Worm (Caenorhabditis elegans): Measurements from ENCODE around the gene Y39A3A.4.

Gene Y39A3A.4

DNA sequence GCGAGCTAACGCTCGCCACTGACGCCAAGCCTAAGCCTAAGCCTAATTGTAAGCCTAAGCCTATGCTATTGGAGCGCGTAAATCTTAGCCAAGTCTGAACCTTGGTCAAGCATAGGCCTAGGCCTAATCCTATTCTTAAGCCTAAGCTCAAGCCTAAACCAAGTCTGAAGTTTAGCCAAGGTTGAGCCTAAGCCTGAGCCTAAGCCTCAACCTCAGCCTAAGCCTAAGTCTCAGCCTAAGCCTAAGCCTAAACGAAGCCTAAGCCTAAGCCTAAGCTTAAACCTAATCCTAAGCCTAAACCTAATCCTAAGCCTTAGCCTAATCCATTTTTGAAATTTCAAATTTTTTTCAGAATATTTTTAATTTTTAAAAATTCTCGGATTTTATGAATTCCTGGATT, 16.3 kb downstream of the Y39A3A.4 start:
- TF ChIP-seq Y5F2A.4 (GFP tag; optimal IDR thresholded peaks at IDR 0.05), result no peak

DNA sequence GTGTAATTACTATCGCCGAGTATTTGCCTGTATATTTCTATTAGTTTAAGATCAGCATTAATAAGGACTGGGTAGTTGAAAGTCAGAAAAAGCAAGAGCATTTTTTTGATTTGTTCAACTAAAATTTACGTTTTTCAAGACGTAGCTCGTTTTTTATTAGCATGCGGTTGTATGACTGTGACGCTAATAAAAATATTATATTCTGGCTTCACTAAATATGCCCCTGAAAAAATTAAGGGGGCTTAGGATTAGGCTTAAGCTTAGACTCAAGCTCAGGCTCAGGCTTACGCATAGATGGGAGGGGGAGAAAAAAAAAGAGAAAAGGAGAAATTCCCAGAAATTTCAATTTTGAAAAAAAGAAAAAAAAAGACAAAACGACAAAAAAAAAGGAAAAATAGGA, 18.8 kb downstream of the Y39A3A.4 start, which contains the start of gene Y39A3A.2:
TSS of gene Y39A3A.2 (minus strand) at position 101 of the 400 bp plus-strand sequence.
- no peak for TF ChIP-seq T26A8.4 (GFP tag; IDR thresholded peaks at IDR 0.05)
- no peak for TF ChIP-seq aly-2 (tag; optimal IDR thresholded peaks at IDR 0.05)
- no peak for TF ChIP-seq nhr-28 (tag; optimal IDR thresholded peaks at IDR 0.05)
- no peak for TF ChIP-seq ceh-44 (GFP tag; IDR thresholded peaks at IDR 0.05)
- no peak for TF ChIP-seq dpl-1 (GFP tag; optimal IDR thresholded peaks at IDR 0.05)
- no peak for TF ChIP-seq nhr-77 (tag; optimal IDR thresholded peaks at IDR 0.05)
- no peak for TF ChIP-seq arid-1 (GFP tag; conservative IDR thresholded peaks at IDR 0.05)
- no peak for TF ChIP-seq daf-8 (GFP tag; IDR thresholded peaks at IDR 0.05)
- TF ChIP-seq ztf-11 (tag; optimal IDR thresholded peaks at IDR 0.05), result no peak

DNA sequence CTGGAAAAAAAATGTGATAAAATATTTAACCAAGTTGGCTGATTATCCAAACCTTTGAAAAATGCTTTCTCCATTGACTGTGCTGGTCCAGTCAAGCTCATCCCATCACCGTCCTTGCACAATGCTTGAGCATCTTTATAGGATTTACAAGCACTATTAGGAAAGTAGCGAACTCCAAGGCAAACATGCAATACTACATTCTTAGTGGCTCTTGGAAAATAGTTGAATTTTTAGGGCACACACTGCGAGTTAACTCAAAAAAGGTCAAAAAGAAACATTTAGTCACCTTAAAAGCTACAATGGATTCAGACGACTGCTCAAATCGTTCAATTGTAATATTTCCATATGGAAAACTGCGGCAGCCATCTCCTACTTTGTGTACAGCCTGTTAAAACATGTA, 22.3 kb downstream of the Y39A3A.4 start, which contains the start of gene M01E10.3:
TSS of gene M01E10.3 (minus strand) at position 101 of the 400 bp plus-strand sequence.
- TF ChIP-seq arid-1 (GFP tag; conservative IDR thresholded peaks at IDR 0.05) (no peak), R02D3.7 (tag; optimal IDR thresholded peaks at IDR 0.05) (no peak), ctbp-1 (GFP tag; IDR thresholded peaks at IDR 0.05) (no peak)

DNA sequence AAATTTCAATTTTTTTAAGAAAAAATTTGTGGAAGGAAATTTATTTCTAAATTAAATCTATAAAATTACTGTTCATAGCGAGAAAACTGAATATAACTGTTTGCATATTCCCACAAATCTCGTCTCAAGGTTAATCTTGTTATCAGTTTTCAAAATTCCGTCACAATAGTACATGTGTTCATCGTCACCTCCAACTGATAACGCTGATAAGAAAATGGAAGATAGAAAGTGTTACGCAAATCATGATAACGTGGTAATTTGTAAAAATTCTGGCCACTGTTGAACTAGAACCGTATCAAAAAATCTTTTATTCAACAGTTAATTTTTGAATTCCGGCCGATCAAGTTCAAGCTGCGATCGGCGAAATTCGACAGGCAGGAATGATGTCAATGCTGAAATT, 23.0 kb downstream of the Y39A3A.4 start:
- TF ChIP-seq dmd-9 (GFP tag; IDR thresholded peaks at IDR 0.05), result no peak
- no peak for TF ChIP-seq ces-1 (GFP tag; optimal IDR thresholded peaks at IDR 0.05)
- peak; percentile 94 for TF ChIP-seq pqm-1 (tag; optimal IDR thresholded peaks at IDR 0.05)
- peak; percentile 22; the same call in 1 of the 2 replicates for TF ChIP-seq dmd-6 (GFP tag; IDR thresholded peaks at IDR 0.05)
- no peak for TF ChIP-seq mep-1 (tag; optimal IDR thresholded peaks at IDR 0.05)
- TF ChIP-seq nhr-77 (tag; optimal IDR thresholded peaks at IDR 0.05), result no peak
- no peak for TF ChIP-seq unc-39 (tag; optimal IDR thresholded peaks at IDR 0.05)
- TF ChIP-seq lin-1 (GFP tag; IDR thresholded peaks at IDR 0.05), result no peak
- TF ChIP-seq ztf-7 (tag; optimal IDR thresholded peaks at IDR 0.05), result no peak
- no peak for TF ChIP-seq dve-1 (tag; optimal IDR thresholded peaks at IDR 0.05; ENCODE audit: insufficient read depth)
- peak; percentile 71 for TF ChIP-seq nhr-28 (tag; optimal IDR thresholded peaks at IDR 0.05)
- peak; percentile 21 for TF ChIP-seq mxl-3 (GFP tag; optimal IDR thresholded peaks at IDR 0.05)

DNA sequence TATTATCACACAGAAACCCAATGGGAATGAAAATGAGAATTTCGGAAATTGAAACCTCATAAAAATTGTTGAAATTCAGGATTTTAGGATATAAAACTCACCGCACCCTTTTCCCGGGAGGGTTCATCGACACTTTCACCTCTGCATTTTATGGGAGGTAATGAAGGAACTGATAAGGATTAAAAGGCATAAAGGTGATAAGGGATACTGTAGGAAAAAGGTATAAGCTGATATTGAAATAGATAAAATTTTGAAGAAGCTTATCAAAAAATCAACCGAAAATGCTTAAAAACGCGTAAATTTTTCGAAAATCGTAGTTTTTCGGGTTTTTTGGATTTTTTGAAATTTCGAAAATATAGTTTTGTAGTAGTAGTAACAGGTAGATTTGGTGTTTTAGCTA, 25.9 kb downstream of the Y39A3A.4 start:
- TF ChIP-seq pqm-1 (tag; optimal IDR thresholded peaks at IDR 0.05) (peak; percentile 18), rbr-2 (tag; optimal IDR thresholded peaks at IDR 0.05) (no peak)

DNA sequence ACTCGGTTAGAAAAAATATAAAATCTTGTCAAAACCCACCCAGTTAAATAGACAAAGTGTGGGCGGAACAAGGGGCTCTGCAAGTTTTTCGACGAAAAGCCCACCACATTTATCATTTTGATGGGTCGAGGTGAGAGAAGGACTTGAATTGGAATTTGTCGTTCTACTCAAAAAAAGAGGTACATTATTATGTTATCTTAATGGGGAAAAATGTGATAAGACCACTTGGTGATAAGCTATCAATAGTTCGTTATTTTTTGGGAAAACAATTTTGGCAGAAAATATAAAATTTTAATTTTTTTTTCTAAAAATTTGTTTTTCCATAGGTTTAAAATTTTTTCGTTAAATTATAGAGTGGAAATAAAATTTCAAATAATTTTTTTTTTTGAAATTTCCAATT, 26.6 kb downstream of the Y39A3A.4 start:
- TF ChIP-seq tag-97 (GFP tag; IDR thresholded peaks at IDR 0.05) (no peak), gei-8 (GFP tag; optimal IDR thresholded peaks at IDR 0.05) (no peak), nhr-28 (tag; optimal IDR thresholded peaks at IDR 0.05) (peak; percentile 11), unc-62 (GFP tag; optimal IDR thresholded peaks at IDR 0.05 in 1 of 2) (peak in 1 of 2 experiments; percentile 80), unc-62 (tag; optimal IDR thresholded peaks at IDR 0.05) (no peak), pqm-1 (tag; optimal IDR thresholded peaks at IDR 0.05) (peak; percentile 6), ctbp-1 (GFP tag; IDR thresholded peaks at IDR 0.05) (no peak)

DNA sequence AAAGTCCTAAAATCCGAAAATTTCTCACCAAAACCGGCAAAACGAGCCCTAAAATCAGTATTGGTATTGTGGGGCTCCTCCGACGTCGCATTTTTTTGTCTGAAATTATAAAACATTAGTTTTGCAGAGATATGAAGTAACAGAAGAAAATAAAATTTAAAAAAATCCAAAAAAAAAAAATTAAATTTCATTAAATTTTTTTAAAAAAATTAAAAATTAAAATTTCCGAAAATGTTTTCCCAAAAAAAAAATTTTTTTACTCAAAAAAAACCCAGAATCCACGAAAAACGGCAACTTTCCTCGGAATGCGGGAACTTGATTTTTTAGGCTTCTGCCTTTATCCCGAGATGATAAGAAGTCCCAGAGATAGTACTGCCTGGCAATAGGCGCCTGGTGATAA, 28.5 kb downstream of the Y39A3A.4 start, which contains the start of gene dpy-1:
TSS of gene dpy-1 (minus strand) at position 101 of the 400 bp plus-strand sequence.
- TF ChIP-seq lin-38 (GFP tag; IDR thresholded peaks at IDR 0.05), result no peak
- TF ChIP-seq saeg-2 (GFP tag; IDR thresholded peaks at IDR 0.05), result no peak
- TF ChIP-seq Y48G9A.11 (GFP tag; IDR thresholded peaks at IDR 0.05), result no peak
- TF ChIP-seq unc-39 (tag; optimal IDR thresholded peaks at IDR 0.05), result no peak
- TF ChIP-seq Y75B8A.6 (GFP tag; IDR thresholded peaks at IDR 0.05), result no peak
- no peak for TF ChIP-seq Y5F2A.4 (GFP tag; optimal IDR thresholded peaks at IDR 0.05)
- TF ChIP-seq T20F7.1 (GFP tag; optimal IDR thresholded peaks at IDR 0.05), result no peak
- TF ChIP-seq nhr-237 (tag; optimal IDR thresholded peaks at IDR 0.05), result no peak
- no peak for TF ChIP-seq T26A8.4 (GFP tag; IDR thresholded peaks at IDR 0.05)
- TF ChIP-seq set-16 (GFP tag; IDR thresholded peaks at IDR 0.05), result no peak
- TF ChIP-seq snpc-1.2 (GFP tag; IDR thresholded peaks at IDR 0.05), result no peak
- TF ChIP-seq zip-2 (tag; optimal IDR thresholded peaks at IDR 0.05), result no peak
- TF ChIP-seq dpl-1 (GFP tag; optimal IDR thresholded peaks at IDR 0.05), result no peak
- no peak for TF ChIP-seq ces-1 (GFP tag; optimal IDR thresholded peaks at IDR 0.05)

Data from whole organism, L4 larva.